Worm (Caenorhabditis elegans) whole organism, L2 larva: Measurements from ENCODE around the gene sid-1.

ENCODE experiments used
- C34F6.9 ChIP-seq: fragments of 150-350 bp; optimal IDR thresholded peaks from 2 replicates; lab custom pipeline; 2014; ENCODE audit warnings: missing biosample characterization, missing genetic modification characterization
- F13H6.1 ChIP-seq: sonication (generic microtip); optimal IDR thresholded peaks from 2 replicates; lab custom pipeline; 2016; ENCODE audit warnings: missing genetic modification characterization, missing compliant biosample characterization
- ZK546.5 ChIP-seq: sonication (generic microtip); optimal IDR thresholded peaks from 2 replicates; lab custom pipeline; 2017; ENCODE audit warnings: missing biosample characterization, missing genetic modification characterization
- alr-1 ChIP-seq: fragments of 150-350 bp; optimal IDR thresholded peaks from 2 replicates; lab custom pipeline; 2014; ENCODE audit warnings: missing biosample characterization, missing genetic modification characterization
- blmp-1 ChIP-seq: sonication (generic microtip); optimal IDR thresholded peaks from 2 replicates; lab custom pipeline; 2017; ENCODE audit warnings: missing genetic modification characterization, mild to moderate bottlenecking, missing compliant biosample characterization, antibody characterized with exemption, moderate library complexity; ENCODE audit not compliant: insufficient read depth
- ceh-16 ChIP-seq: fragments of 150-350 bp; optimal IDR thresholded peaks from 2 replicates; lab custom pipeline; 2014; ENCODE audit warnings: missing biosample characterization, missing genetic modification characterization
- ceh-82 ChIP-seq: fragments of 150-350 bp; optimal IDR thresholded peaks from 2 replicates; lab custom pipeline; 2014; ENCODE audit warnings: missing biosample characterization, missing genetic modification characterization
- crh-2 ChIP-seq: sonication (generic microtip); optimal IDR thresholded peaks from 2 replicates; lab custom pipeline; 2017; ENCODE audit warnings: missing biosample characterization, missing genetic modification characterization
- dmd-4 ChIP-seq: sonication (generic microtip); optimal IDR thresholded peaks from 2 replicates; lab custom pipeline; 2017; ENCODE audit warnings: missing biosample characterization, missing genetic modification characterization
- egl-27 ChIP-seq: sonication (generic microtip); optimal IDR thresholded peaks from 3 replicates; lab custom pipeline; 2017; ENCODE audit warnings: missing biosample characterization, missing genetic modification reagents, missing genetic modification characterization
- elt-1 ChIP-seq: fragments of 150-350 bp; optimal IDR thresholded peaks from 2 replicates; lab custom pipeline; 2014; ENCODE audit warnings: missing biosample characterization, missing genetic modification characterization
- elt-3 ChIP-seq: sonication (generic microtip); optimal IDR thresholded peaks from 2 replicates; lab custom pipeline; 2017; ENCODE audit warnings: missing biosample characterization, missing genetic modification characterization
- fos-1 ChIP-seq: fragments of 150-350 bp; optimal IDR thresholded peaks from 2 replicates; lab custom pipeline; 2014; ENCODE audit warnings: missing biosample characterization, missing genetic modification characterization
- gmeb-1 ChIP-seq: fragments of 150-350 bp; optimal IDR thresholded peaks from 2 replicates; lab custom pipeline; 2014; ENCODE audit warnings: missing biosample characterization, missing genetic modification characterization
- lin-11 ChIP-seq: fragments of 150-350 bp; sonication (generic microtip); optimal IDR thresholded peaks from 2 replicates; lab custom pipeline; 2014; ENCODE audit warnings: missing biosample characterization, missing genetic modification characterization, inconsistent platforms, mixed read lengths
- lin-13 ChIP-seq: fragments of 150-350 bp; optimal IDR thresholded peaks from 2 replicates; lab custom pipeline; 2014; ENCODE audit warnings: missing biosample characterization, missing genetic modification reagents, missing genetic modification characterization
- lsy-2 ChIP-seq, 2 experiments: fragments of 150-350 bp in 1 of 2; sonication (generic microtip) in 1 of 2; optimal IDR thresholded peaks; 2 replicates each; lab custom pipeline; 2014 to 2017; ENCODE audit warnings: missing biosample characterization in 2 of 2, missing genetic modification characterization in 2 of 2
- mbf-1 ChIP-seq: sonication (generic microtip); optimal IDR thresholded peaks from 2 replicates; lab custom pipeline; 2017; ENCODE audit warnings: missing biosample characterization, missing genetic modification characterization
- mdl-1 ChIP-seq, 2 experiments: fragments of 150-350 bp in 1 of 2; sonication (generic microtip) in 1 of 2; optimal IDR thresholded peaks; 2 replicates each; lab custom pipeline; 2017; ENCODE audit warnings: missing biosample characterization in 2 of 2, missing genetic modification characterization in 2 of 2
- nhr-10 ChIP-seq: sonication (generic microtip); optimal IDR thresholded peaks from 2 replicates; lab custom pipeline; 2017; ENCODE audit warnings: missing biosample characterization, missing genetic modification characterization
- nhr-11 ChIP-seq: fragments of 150-350 bp; optimal IDR thresholded peaks from 2 replicates; lab custom pipeline; 2014; ENCODE audit warnings: missing biosample characterization, missing genetic modification characterization
- nhr-129 ChIP-seq: fragments of 150-350 bp; optimal IDR thresholded peaks from 2 replicates; lab custom pipeline; 2014; ENCODE audit warnings: missing biosample characterization, missing genetic modification characterization
- nhr-21 ChIP-seq: fragments of 150-350 bp; optimal IDR thresholded peaks from 2 replicates; lab custom pipeline; 2014; ENCODE audit warnings: missing biosample characterization, missing genetic modification characterization
- nhr-23 ChIP-seq: fragments of 150-350 bp; optimal IDR thresholded peaks from 2 replicates; lab custom pipeline; 2014; ENCODE audit warnings: missing biosample characterization, missing genetic modification reagents, missing genetic modification characterization
- nhr-237 ChIP-seq: fragments of 150-350 bp; optimal IDR thresholded peaks from 2 replicates; lab custom pipeline; 2014; ENCODE audit warnings: missing biosample characterization, missing genetic modification characterization
- nhr-25 ChIP-seq: fragments of 150-350 bp; sonication (generic microtip); optimal IDR thresholded peaks from 3 replicates; lab custom pipeline; 2014; ENCODE audit warnings: missing biosample characterization, missing genetic modification characterization
- peb-1 ChIP-seq: fragments of 150-350 bp; optimal IDR thresholded peaks from 2 replicates; lab custom pipeline; 2014; ENCODE audit warnings: missing biosample characterization, missing genetic modification characterization
- sem-4 ChIP-seq: fragments of 150-350 bp; optimal IDR thresholded peaks from 2 replicates; lab custom pipeline; 2014; ENCODE audit warnings: missing biosample characterization, missing genetic modification reagents, missing genetic modification characterization
- skn-1 ChIP-seq: sonication (generic microtip); optimal IDR thresholded peaks from 2 replicates; lab custom pipeline; 2017; ENCODE audit warnings: missing biosample characterization, missing genetic modification characterization
- sma-3 ChIP-seq: sonication (generic microtip); optimal IDR thresholded peaks from 2 replicates; lab custom pipeline; 2016; ENCODE audit warnings: missing genetic modification reagents, missing genetic modification characterization, missing compliant biosample characterization
- sma-9 ChIP-seq, 2 experiments: fragments of 150-350 bp in 1 of 2; sonication (generic microtip) in 1 of 2; optimal IDR thresholded peaks; 2 replicates each; lab custom pipeline; 2014 to 2016; ENCODE audit warnings: missing genetic modification characterization in 2 of 2, mild to moderate bottlenecking in 1 of 2, missing biosample characterization in 1 of 2, missing compliant biosample characterization in 1 of 2, missing genetic modification reagents in 1 of 2, moderate library complexity in 1 of 2
- snpc-4 ChIP-seq: fragments of 150-350 bp; optimal IDR thresholded peaks from 2 replicates; lab custom pipeline; 2014; ENCODE audit warnings: missing biosample characterization, missing genetic modification characterization
- unc-55 ChIP-seq: fragments of 150-350 bp; sonication (generic microtip); optimal IDR thresholded peaks from 3 replicates; lab custom pipeline; 2014; ENCODE audit warnings: missing biosample characterization, missing genetic modification reagents, missing genetic modification characterization
- zag-1 ChIP-seq: fragments of 150-350 bp; optimal IDR thresholded peaks from 2 replicates; lab custom pipeline; 2014; ENCODE audit warnings: missing biosample characterization, missing genetic modification characterization
- ztf-11 ChIP-seq: sonication (generic microtip); optimal IDR thresholded peaks from 2 replicates; lab custom pipeline; 2017; ENCODE audit warnings: missing biosample characterization, missing genetic modification characterization
- ztf-4 ChIP-seq: fragments of 150-350 bp; optimal IDR thresholded peaks from 2 replicates; lab custom pipeline; 2014; ENCODE audit warnings: missing biosample characterization, missing genetic modification characterization

sid-1 gene

DNA sequence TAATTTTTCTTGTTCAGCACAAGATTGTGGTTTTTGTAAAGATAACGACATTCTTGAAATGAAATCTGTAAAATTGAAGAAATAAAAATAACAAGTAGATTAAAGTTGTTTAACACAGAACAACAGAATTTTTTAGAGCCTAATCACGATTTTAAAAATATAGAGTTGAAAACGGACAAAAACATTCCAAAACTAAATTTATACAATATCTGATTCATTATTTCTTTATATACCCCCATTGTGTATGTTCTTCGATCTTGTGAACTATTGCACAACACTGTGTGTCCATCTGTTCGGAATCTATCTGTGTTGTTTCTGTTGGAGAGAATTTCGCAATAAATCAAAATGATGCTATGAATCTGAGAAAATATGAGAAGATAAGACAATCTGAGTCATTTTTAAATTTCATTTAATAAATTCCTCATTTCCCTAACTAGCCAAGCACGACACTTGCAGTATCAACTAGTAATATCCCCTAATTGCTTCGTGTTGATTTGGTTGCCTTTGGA is 34.8 kb upstream of the sid-1 start, which contains the start of gene Y58A7A.4:
Gene Y58A7A.4 (minus strand): TSS at position 51 of the 509 bp plus-strand sequence.
- TF ChIP-seq nhr-21 (tag; lab: Kevin White, UChicago) (no peak), ceh-82 (tag; lab: Kevin White, UChicago) (no peak), nhr-237 (tag; lab: Kevin White, UChicago) (no peak), skn-1 (tag; lab: Kevin White, UChicago) (no peak), ceh-16 (tag; lab: Kevin White, UChicago) (no peak), nhr-129 (tag; lab: Kevin White, UChicago) (peak; percentile 2), mbf-1 (tag; lab: Kevin White, UChicago) (no peak), egl-27 (tag; lab: Kevin White, UChicago) (no peak), gmeb-1 (no peak)

DNA sequence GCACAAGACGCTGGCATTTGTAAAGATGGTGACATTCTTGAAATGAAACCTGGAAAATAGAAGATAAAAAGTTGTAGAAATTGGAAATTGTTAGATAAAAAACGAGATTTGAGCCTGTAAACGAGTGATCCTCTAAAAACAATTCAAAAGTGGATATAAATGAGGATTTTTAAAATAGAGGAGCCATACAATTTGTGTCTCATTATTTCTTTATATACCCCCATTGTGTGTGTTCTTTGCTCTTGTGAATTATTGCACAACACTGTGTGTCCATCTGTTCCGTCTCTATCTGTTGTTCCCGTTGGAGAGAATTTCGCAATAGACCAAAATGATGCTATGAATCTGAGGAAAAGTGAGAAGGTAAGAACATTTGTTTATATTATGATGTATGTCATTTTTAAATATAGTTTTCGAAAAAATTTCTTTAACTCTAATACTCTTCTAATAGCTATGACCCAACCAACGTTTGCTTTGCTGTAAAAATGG is 32.8 kb upstream of the sid-1 start, which contains the start of gene Y58A7A.5:
Gene Y58A7A.5 (minus strand): TSS at position 51 of the 486 bp plus-strand sequence.
- TF ChIP-seq ztf-4 (tag; lab: Kevin White, UChicago) = no peak
- TF ChIP-seq crh-2 (tag; lab: Kevin White, UChicago) = no peak
- TF ChIP-seq peb-1 = no peak
- no peak for TF ChIP-seq mdl-1 (tag; optimal IDR thresholded peaks at IDR 0.05; lab: Kevin White, UChicago)
- TF ChIP-seq nhr-21 (tag; lab: Kevin White, UChicago) = no peak
- peak; percentile 25 for TF ChIP-seq C34F6.9 (tag; lab: Kevin White, UChicago)
- no peak for TF ChIP-seq dmd-4
- no peak for TF ChIP-seq nhr-10 (tag; lab: Kevin White, UChicago)
- TF ChIP-seq nhr-25 (tag; lab: Kevin White, UChicago) = no peak
- TF ChIP-seq ZK546.5 (tag; lab: Kevin White, UChicago) = no peak
- TF ChIP-seq unc-55 (GFP tag; lab: Kevin White, UChicago) = peak; percentile 57
- TF ChIP-seq nhr-23 (tag; lab: Kevin White, UChicago) = no peak
- TF ChIP-seq lsy-2 (tag; optimal IDR thresholded peaks at IDR 0.05; lab: Kevin White, UChicago) = peak in 1 of 2 experiments; percentile 45
- no peak for TF ChIP-seq mbf-1 (tag; lab: Kevin White, UChicago)
- no peak for TF ChIP-seq elt-1 (tag; lab: Kevin White, UChicago)
- no peak for TF ChIP-seq alr-1
- no peak for TF ChIP-seq lin-11 (tag; lab: Kevin White, UChicago)
- peak; percentile 82 for TF ChIP-seq sma-9 (GFP tag; optimal IDR thresholded peaks at IDR 0.05; lab: Kevin White, UChicago)
- TF ChIP-seq sma-9 (tag; optimal IDR thresholded peaks at IDR 0.05; lab: Kevin White, UChicago) = no peak
- no peak for TF ChIP-seq F13H6.1 (tag; lab: Kevin White, UChicago)
- TF ChIP-seq elt-3 (tag; lab: Kevin White, UChicago) = no peak
- TF ChIP-seq ceh-16 (tag; lab: Kevin White, UChicago) = no peak
- TF ChIP-seq fos-1 (tag; lab: Kevin White, UChicago) = peak; percentile 10
- TF ChIP-seq nhr-11 (tag; lab: Kevin White, UChicago) = no peak
- TF ChIP-seq snpc-4 = no peak
- TF ChIP-seq egl-27 (tag; lab: Kevin White, UChicago) = no peak
- TF ChIP-seq lin-13 = no peak
- TF ChIP-seq sem-4 (tag; lab: Kevin White, UChicago) = peak; percentile 10
- TF ChIP-seq blmp-1 (tag; lab: Kevin White, UChicago) = no peak
- TF ChIP-seq ztf-11 (tag; lab: Kevin White, UChicago) = no peak
- TF ChIP-seq sma-3 (GFP tag; lab: Kevin White, UChicago) = no peak
- peak; percentile 97 for TF ChIP-seq nhr-129 (tag; lab: Kevin White, UChicago)

DNA sequence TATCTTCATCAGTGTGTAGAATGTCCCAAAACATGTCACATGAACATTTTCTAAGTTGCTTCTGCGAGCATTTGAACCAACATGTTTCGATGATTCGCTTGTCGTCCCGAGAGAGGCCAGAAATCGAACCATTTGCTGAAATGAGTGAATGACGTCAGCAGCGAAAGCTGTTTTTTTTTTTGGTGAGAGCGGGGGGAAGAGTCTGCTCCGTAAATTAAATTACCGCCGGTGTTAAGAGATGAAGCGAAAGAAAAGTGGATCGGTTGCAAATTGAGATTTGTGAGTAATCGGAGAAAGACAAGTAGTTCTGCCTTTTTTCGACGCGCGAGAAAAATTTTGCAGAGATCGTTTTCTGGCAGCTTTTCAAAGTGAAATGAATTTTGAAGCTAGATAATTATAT is 31.5 kb upstream of the sid-1 start:
- TF ChIP-seq sem-4 (tag; lab: Kevin White, UChicago) (peak; percentile 39), zag-1 (tag; lab: Kevin White, UChicago) (no peak), ceh-16 (tag; lab: Kevin White, UChicago) (no peak), sma-9 (GFP tag; optimal IDR thresholded peaks at IDR 0.05; lab: Kevin White, UChicago) (peak; percentile 35), sma-9 (tag; optimal IDR thresholded peaks at IDR 0.05; lab: Kevin White, UChicago) (no peak), crh-2 (tag; lab: Kevin White, UChicago) (no peak)
